Fruit fly (Drosophila melanogaster): ENCODE results near the gene CG2126.

Gene CG2126

DNA sequence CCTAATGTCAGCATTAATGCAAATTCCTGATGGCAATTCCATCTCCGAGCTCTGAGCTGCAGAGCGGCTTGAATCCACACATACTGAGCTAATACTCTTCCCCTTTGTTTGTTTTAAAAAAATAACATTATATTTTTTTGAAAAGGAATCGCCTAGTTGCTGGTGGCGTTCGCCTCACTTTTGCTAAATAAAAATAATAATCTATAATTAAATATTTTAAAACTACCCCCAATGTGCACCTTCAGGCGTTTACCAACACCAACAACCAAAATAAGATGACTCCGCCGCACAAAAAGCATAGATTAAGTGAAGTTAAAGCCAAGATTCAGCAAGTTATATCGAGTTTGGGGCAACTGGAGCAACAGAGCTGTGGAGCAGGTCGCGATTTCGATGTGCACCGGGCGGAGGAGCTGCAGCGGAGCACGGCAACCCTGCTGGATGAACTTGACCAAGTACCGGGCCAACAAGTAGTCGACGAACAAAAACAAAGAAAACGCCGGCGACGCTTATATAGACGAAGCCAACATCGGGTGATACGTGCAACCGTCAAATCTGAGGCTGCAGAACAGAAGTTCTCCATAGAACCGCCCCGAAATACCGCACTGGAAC, 32.3 kb downstream of the CG2126 start, which contains the start of gene CG1896:
Gene CG1896 (plus strand): TSS at position 239 of the 609 bp plus-strand sequence.
- peak; percentile 48 for TF ChIP-seq CG17801 (GFP tag; optimal IDR thresholded peaks at IDR 0.05; ENCODE audit: partially characterized antibody)

dm6 chr3R:31743279-31743678, 33.2 kb downstream of the CG2126 start, which contains the start of gene Tbca:
Gene Tbca, plus strand, starts transcription at chr3R:31743490.
- peak; percentile 34 for TF ChIP-seq CG17801 (GFP tag; optimal IDR thresholded peaks at IDR 0.05; ENCODE audit: partially characterized antibody)

- no peak for TF ChIP-seq CG17801 (GFP tag; optimal IDR thresholded peaks at IDR 0.05; ENCODE audit: partially characterized antibody)
These were observed 35.2 kb downstream of the CG2126 start for dm6 chr3R:31741278-31741677.

DNA sequence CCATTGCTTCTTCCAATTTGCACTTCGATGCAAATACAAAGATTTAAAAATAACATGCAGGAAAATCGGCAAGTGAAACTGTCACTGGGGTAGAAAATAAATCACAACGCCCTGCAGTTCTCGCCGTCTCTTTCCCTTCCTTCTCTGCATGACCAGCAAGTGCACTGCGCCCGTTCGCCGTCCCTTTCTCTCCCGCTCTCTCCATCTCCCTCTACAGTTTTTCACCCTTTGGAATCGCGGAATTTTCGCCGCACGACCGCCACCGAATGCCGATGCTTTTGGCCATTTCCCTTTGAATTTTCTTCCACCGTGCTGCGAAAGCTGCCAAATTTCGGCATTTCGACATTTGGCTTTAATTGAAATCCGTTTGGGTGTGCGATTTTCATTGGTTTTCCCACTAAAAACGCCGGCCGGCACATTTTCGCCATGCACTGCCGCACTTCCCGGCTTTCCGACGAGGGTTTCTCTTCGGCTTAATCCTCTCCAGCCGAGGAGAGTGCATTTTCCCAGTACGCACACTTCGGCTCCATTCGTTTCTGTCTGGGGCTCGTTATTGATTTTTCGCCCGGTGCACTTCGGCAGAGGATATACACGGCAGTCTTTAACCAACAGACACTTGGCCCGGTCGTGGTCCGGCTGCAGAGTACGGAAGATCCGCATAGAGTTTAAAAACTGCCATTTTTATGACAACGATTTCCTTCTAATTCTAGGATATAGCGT, 37.2 kb downstream of the CG2126 start:
- TF ChIP-seq CG17801 (GFP tag; optimal IDR thresholded peaks at IDR 0.05; ENCODE audit: partially characterized antibody) = no peak

- no peak for TF ChIP-seq CG17801 (GFP tag; optimal IDR thresholded peaks at IDR 0.05; ENCODE audit: partially characterized antibody)
These were observed 38.3 kb downstream of the CG2126 start, which contains the start of gene eEF1alpha2 for dm6 chr3R:31738060-31738619. Gene eEF1alpha2, plus strand, starts transcription at chr3R:31738468.

DNA sequence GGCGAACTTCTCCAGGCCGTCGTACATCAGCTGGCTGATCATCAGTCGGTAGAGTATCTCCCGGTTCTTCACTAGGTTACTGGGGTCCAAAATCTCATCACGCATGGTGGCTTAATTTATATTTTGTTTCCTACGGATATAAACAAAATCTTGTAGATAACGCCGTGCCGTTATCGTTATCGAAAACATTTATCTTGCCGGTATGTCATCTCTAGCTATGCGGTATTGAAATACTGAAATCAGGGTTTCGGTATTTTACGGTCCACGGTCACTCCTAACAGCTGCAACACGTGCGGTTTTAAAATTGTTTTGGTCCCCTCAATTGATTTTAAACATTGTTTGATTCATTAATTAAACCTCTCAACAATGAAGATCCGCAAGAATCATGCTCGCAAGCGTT, 39.7 kb downstream of the CG2126 start, which contains the start of the genes CstF50 and CG11563:
Gene CstF50 (minus strand): TSS at position 188 of the 400 bp plus-strand sequence.
Gene CG11563 (plus strand): TSS at position 260 of the 400 bp plus-strand sequence.
- TF ChIP-seq CG17801 (GFP tag; optimal IDR thresholded peaks at IDR 0.05; ENCODE audit: partially characterized antibody) = peak; percentile 29

DNA sequence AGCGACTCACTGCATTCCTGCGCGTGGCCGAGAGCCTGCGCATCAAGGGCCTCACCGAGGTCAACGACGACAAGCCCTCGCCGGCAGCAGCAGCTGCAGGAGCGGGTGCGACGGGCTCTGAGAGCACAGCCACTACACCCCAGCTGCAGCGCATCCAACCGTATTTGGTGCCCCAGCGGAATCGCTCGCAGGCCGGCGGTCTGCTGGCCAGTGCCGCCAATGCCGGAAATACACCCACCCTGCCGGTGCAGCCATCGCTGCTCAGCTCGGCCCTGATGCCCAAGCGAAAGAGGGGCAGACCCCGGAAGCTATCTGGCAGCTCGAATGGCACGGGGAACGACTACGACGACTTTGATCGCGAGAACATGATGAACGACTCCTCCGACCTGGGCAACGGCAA, 48.7 kb downstream of the CG2126 start:
- no peak for TF ChIP-seq CG17801 (GFP tag; optimal IDR thresholded peaks at IDR 0.05; ENCODE audit: partially characterized antibody)

DNA sequence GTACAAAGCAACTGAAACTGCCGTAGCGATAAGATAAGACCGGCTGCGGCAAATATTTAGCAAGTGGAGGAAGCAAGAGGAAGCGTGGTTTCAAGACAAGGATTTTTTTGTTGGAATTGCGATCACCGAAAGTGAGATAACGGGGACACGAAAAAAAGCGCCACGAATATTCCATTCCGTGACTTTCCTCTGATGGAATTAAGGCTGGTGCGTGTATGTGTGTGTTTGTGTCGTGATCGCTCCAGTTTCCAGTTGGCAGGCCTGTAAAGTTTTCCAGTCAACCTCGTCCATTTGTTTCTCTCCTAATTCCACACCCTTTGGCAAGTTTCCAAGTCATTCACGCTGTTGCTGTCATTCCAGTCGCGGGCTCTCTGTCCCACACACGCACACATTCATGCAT, 50.2 kb downstream of the CG2126 start:
- TF ChIP-seq CG17801 (GFP tag; optimal IDR thresholded peaks at IDR 0.05; ENCODE audit: partially characterized antibody) = no peak

DNA sequence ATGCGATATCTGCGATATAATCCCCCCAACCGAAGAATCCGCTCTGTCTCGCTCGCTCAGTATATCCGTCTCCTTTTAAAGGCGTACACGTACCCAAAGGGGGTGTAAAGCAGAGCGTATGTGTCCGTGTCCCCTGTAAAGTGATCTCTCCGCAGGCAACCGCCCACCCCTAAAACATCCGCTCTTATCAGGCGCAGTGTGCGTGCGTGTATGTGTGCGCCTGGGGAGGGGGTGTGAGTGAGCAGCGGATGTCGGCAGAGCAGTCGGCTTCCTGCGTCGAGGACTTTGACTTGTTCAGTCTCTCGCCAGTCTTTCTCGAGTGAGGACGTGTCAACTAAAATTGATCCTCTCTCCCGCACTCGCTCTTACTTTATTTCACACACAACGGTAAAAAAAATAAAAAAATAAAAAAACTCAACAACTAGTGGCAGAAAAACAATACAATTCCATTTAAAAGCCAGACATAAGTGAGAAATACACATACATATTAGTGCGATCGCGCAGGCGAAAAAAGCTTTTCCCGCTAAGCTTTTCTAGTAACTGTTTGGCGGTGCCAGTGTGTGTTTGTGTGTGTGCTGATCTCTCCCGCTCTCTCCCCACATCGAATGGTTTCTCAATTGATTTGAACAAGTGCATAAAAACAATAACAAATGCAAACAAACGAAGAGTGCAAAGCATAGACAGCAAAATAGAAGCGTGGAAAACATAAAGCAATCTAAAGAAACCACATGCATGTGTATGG, 50.8 kb downstream of the CG2126 start:
- no peak for TF ChIP-seq CG17801 (GFP tag; optimal IDR thresholded peaks at IDR 0.05; ENCODE audit: partially characterized antibody)

All from ovary, adult (tissue).